Worm (Caenorhabditis elegans) whole organism, L4 larva: Measurements from ENCODE around the gene C08F11.17.

Experiments used
- F26F4.8 ChIP-seq: fragments of 200-800 bp; sonication (Bioruptor generic); conservative IDR thresholded peaks from 2 replicates; pipeline ENCODE4 v1.3.6; 2022; ENCODE audit warnings: missing genetic modification characterization, missing compliant biosample characterization
- Y48G9A.11 ChIP-seq: fragments of 200-800 bp; sonication (Bioruptor generic); IDR thresholded peaks from 2 replicates; pipeline ENCODE4 v1.3.6; 2022; ENCODE audit warnings: missing genetic modification reagents, missing genetic modification characterization, missing compliant biosample characterization
- Y5F2A.4 ChIP-seq: fragments of 200-800 bp; sonication (Bioruptor generic); optimal IDR thresholded peaks from 2 replicates; lab custom pipeline; 2018; ENCODE audit warnings: mild to moderate bottlenecking, missing genetic modification characterization, missing compliant biosample characterization
- aha-1 ChIP-seq: fragments of 150-350 bp; peaks from one replicate; lab custom pipeline; 2014; ENCODE audit warnings: missing biosample characterization, missing genetic modification characterization
- ceh-20 ChIP-seq: fragments of 200-800 bp; sonication (Bioruptor generic); IDR thresholded peaks from 2 replicates; pipeline ENCODE4 v1.3.6; 2022; ENCODE audit warnings: missing genetic modification reagents, missing genetic modification characterization, missing compliant biosample characterization
- ceh-62 ChIP-seq: sonication (generic microtip); optimal IDR thresholded peaks from 2 replicates; lab custom pipeline; 2017; ENCODE audit warnings: missing biosample characterization, missing genetic modification characterization
- daf-12 ChIP-seq: fragments of 150-350 bp; optimal IDR thresholded peaks from 2 replicates; lab custom pipeline; 2014; ENCODE audit warnings: missing biosample characterization, missing genetic modification reagents, missing genetic modification characterization
- dmd-9 ChIP-seq: fragments of 200-800 bp; sonication (Bioruptor generic); IDR thresholded peaks from 2 replicates; pipeline ENCODE4 v1.3.6; 2022; ENCODE audit warnings: missing genetic modification reagents, missing genetic modification characterization, missing compliant biosample characterization
- duxl-1 ChIP-seq: sonication (generic microtip); optimal IDR thresholded peaks from 2 replicates; lab custom pipeline; 2016; ENCODE audit warnings: mild to moderate bottlenecking, missing genetic modification characterization, moderate library complexity, missing compliant biosample characterization; ENCODE audit not compliant: poor library complexity
- gei-8 ChIP-seq: fragments of 200-800 bp; sonication (Bioruptor generic); optimal IDR thresholded peaks from 2 replicates; lab custom pipeline; 2018; ENCODE audit warnings: mild to moderate bottlenecking, missing genetic modification characterization, missing compliant biosample characterization
- hif-1 ChIP-seq, 2 experiments: sonication (generic microtip); optimal IDR thresholded peaks; 2 replicates each; lab custom pipeline; 2016 to 2017; ENCODE audit warnings: missing compliant biosample characterization in 2 of 2, missing genetic modification characterization in 2 of 2, missing genetic modification reagents in 2 of 2, missing genotype in 2 of 2, mild to moderate bottlenecking in 1 of 2
- hlh-11 ChIP-seq: fragments of 200-800 bp; sonication (Bioruptor generic); optimal IDR thresholded peaks from 2 replicates; lab custom pipeline; 2018; ENCODE audit warnings: mild to moderate bottlenecking, missing genetic modification characterization, missing compliant biosample characterization
- jun-1 ChIP-seq: fragments of 150-350 bp; optimal IDR thresholded peaks from 2 replicates; lab custom pipeline; 2014; ENCODE audit warnings: missing biosample characterization, missing genetic modification reagents, missing genetic modification characterization
- lim-7 ChIP-seq: fragments of 200-800 bp; sonication (Bioruptor generic); IDR thresholded peaks from 2 replicates; pipeline ENCODE4 v1.3.6; 2022; ENCODE audit warnings: missing genetic modification characterization, missing compliant biosample characterization
- lin-15B ChIP-seq: fragments of 150-350 bp; sonication (generic microtip); optimal IDR thresholded peaks from 3 replicates; lab custom pipeline; 2014; ENCODE audit warnings: missing biosample characterization, missing genetic modification characterization
- madf-9 ChIP-seq: fragments of 200-800 bp; sonication (Bioruptor generic); conservative IDR thresholded peaks from 2 replicates; pipeline ENCODE4 v1.3.6; 2022; ENCODE audit warnings: missing genetic modification reagents, missing genetic modification characterization, missing compliant biosample characterization
- mes-2 ChIP-seq: sonication (generic microtip); optimal IDR thresholded peaks from 2 replicates; lab custom pipeline; 2016; ENCODE audit warnings: missing genotype, mild to moderate bottlenecking, missing genetic modification characterization, missing compliant biosample characterization; ENCODE audit not compliant: poor library complexity, severe bottlenecking
- mxl-2 ChIP-seq: fragments of 200-800 bp; sonication (Bioruptor generic); conservative IDR thresholded peaks from 2 replicates; pipeline ENCODE4 v1.3.6; 2022; ENCODE audit warnings: missing genetic modification reagents, missing genetic modification characterization, missing compliant biosample characterization
- mxl-3 ChIP-seq: fragments of 200-800 bp; sonication (Bioruptor generic); optimal IDR thresholded peaks from 2 replicates; lab custom pipeline; 2018; ENCODE audit warnings: mild to moderate bottlenecking, missing genetic modification characterization, missing compliant biosample characterization
- nhr-102 ChIP-seq: sonication (generic microtip); optimal IDR thresholded peaks from 2 replicates; lab custom pipeline; 2016; ENCODE audit warnings: mild to moderate bottlenecking, missing genetic modification characterization, moderate library complexity, missing compliant biosample characterization
- nhr-11 ChIP-seq: fragments of 150-350 bp; optimal IDR thresholded peaks from 2 replicates; lab custom pipeline; 2014; ENCODE audit warnings: missing biosample characterization, missing genetic modification characterization
- nhr-6 ChIP-seq: fragments of 150-350 bp; optimal IDR thresholded peaks from 2 replicates; lab custom pipeline; 2014; ENCODE audit warnings: missing biosample characterization, missing genetic modification characterization
- pha-4 ChIP-seq, 2 experiments: fragments of 150-350 bp in 1 of 2; fragments of 200-800 bp in 1 of 2; sonication (Bioruptor generic) in 1 of 2; IDR thresholded peaks in 1 of 2; optimal IDR thresholded peaks in 1 of 2; 2 replicates each; pipeline versions ENCODE4 v1.3.6 to Lab custom; 2014 to 2022; ENCODE audit warnings: missing genetic modification characterization in 2 of 2, missing genetic modification reagents in 2 of 2, missing biosample characterization in 1 of 2, missing compliant biosample characterization in 1 of 2
- pqm-1 ChIP-seq: sonication (generic microtip); optimal IDR thresholded peaks from 2 replicates; lab custom pipeline; 2017; ENCODE audit warnings: missing biosample characterization, missing genetic modification characterization
- set-16 ChIP-seq: fragments of 200-800 bp; sonication (Bioruptor generic); IDR thresholded peaks from 2 replicates; pipeline ENCODE4 v1.3.6; 2022; ENCODE audit warnings: missing genetic modification reagents, missing genetic modification characterization, missing compliant biosample characterization
- snpc-1.2 ChIP-seq: fragments of 200-800 bp; sonication (Bioruptor generic); IDR thresholded peaks from 2 replicates; pipeline ENCODE4 v1.3.6; 2022; ENCODE audit warnings: missing genetic modification reagents, missing genetic modification characterization, missing compliant biosample characterization
- snpc-4 ChIP-seq: fragments of 150-350 bp; optimal IDR thresholded peaks from 2 replicates; lab custom pipeline; 2014; ENCODE audit warnings: missing biosample characterization, missing genetic modification characterization
- tag-97 ChIP-seq: fragments of 200-800 bp; sonication (Bioruptor generic); IDR thresholded peaks from 2 replicates; pipeline ENCODE4 v1.3.6; 2022; ENCODE audit warnings: missing genetic modification characterization, missing compliant biosample characterization
- unc-130 ChIP-seq: sonication (generic microtip); optimal IDR thresholded peaks from 2 replicates; lab custom pipeline; 2016; ENCODE audit warnings: missing genetic modification reagents, missing genetic modification characterization, missing compliant biosample characterization
- unc-39 ChIP-seq: sonication (generic microtip); optimal IDR thresholded peaks from 2 replicates; lab custom pipeline; 2017; ENCODE audit warnings: missing biosample characterization, missing genetic modification characterization
- unc-62 ChIP-seq, 3 experiments: fragments of 150-350 bp in 1 of 3; sonication (generic microtip); optimal IDR thresholded peaks in 2 of 3; peaks in 1 of 3; 1 replicate in 1 of 3; 2 replicates in 2 of 3; lab custom pipeline; 2014 to 2017; ENCODE audit warnings: missing biosample characterization in 3 of 3, missing genetic modification characterization in 3 of 3, missing genetic modification reagents in 3 of 3, missing genotype in 1 of 3
- zfp-3 ChIP-seq: fragments of 200-800 bp; sonication (Bioruptor generic); conservative IDR thresholded peaks from 2 replicates; pipeline ENCODE4 v1.3.6; 2022; ENCODE audit warnings: missing genetic modification reagents, missing genetic modification characterization, missing compliant biosample characterization
- ztf-11 ChIP-seq: fragments of 150-350 bp; optimal IDR thresholded peaks from 2 replicates; lab custom pipeline; 2014; ENCODE audit warnings: missing biosample characterization, missing genetic modification characterization

The C08F11.17 gene

DNA sequence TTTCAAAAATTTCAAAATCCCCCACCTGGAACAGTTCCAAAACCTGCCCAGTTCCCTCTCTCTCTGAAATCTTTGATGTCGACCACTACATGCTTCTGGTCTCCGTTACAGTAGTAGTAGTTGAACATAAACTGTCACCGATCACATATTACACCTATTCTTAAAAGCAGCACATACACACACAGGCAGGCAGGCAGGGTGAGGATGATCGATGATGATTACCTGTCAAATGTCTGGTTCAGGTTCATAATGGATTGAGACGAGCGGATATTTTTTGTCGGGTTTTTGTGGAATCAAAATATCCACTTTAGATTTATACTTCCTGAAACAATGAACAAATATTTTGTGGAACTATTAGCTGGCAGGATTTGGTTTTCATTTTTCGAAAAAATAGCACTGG is 43.8 kb upstream of the C08F11.17 start:
- TF ChIP-seq gei-8 (GFP tag; lab: Kevin White, UChicago): no peak
- TF ChIP-seq madf-9 (GFP tag; lab: Robert Waterston, UW): no peak
- no peak for TF ChIP-seq nhr-102
- no peak for TF ChIP-seq pqm-1 (tag; lab: Kevin White, UChicago)
- no peak for TF ChIP-seq set-16 (GFP tag; lab: Robert Waterston, UW)
- TF ChIP-seq mes-2 (tag; lab: Kevin White, UChicago): no peak
- TF ChIP-seq dmd-9: no peak
- no peak for TF ChIP-seq F26F4.8
- TF ChIP-seq jun-1 (tag; lab: Kevin White, UChicago): no peak
- TF ChIP-seq nhr-6 (tag; lab: Kevin White, UChicago): no peak
- no peak for TF ChIP-seq ceh-62
- no peak for TF ChIP-seq hlh-11
- no peak for TF ChIP-seq lin-15B (tag; lab: Kevin White, UChicago)
- TF ChIP-seq snpc-4 (tag; lab: Kevin White, UChicago): no peak
- TF ChIP-seq, all 104 proteins: peak for 0

- TF ChIP-seq unc-39 (no peak), duxl-1 (tag; lab: Kevin White, UChicago) (no peak), nhr-11 (tag; lab: Kevin White, UChicago) (no peak), jun-1 (tag; lab: Kevin White, UChicago) (no peak), mxl-2 (GFP tag; lab: Robert Waterston, UW) (no peak), daf-12 (tag; lab: Kevin White, UChicago) (no peak), snpc-1.2 (GFP tag; lab: Robert Waterston, UW) (no peak)
These were observed 42.4 kb upstream of the C08F11.17 start for ce11 chrIV:13692522-13692921.

- TF ChIP-seq unc-62 (GFP tag; optimal IDR thresholded peaks at IDR 0.05 in 1 of 2; lab: Kevin White, UChicago) (peak in 1 of 2 experiments; percentile 99), unc-62 (tag; optimal IDR thresholded peaks at IDR 0.05; lab: Kevin White, UChicago) (no peak), hif-1 (tag; optimal IDR thresholded peaks at IDR 0.05; lab: Kevin White, UChicago) (no peak), lim-7 (no peak), unc-130 (no peak), mxl-3 (no peak), ztf-11 (tag; lab: Kevin White, UChicago) (no peak), Y5F2A.4 (GFP tag; lab: Kevin White, UChicago) (no peak), ceh-20 (GFP tag; lab: Robert Waterston, UW) (0 out of 2 replicates have a peak, but pooled peaks have one; percentile 30), duxl-1 (tag; lab: Kevin White, UChicago) (no peak), aha-1 (tag; lab: Kevin White, UChicago) (peak; percentile 28)
These were observed 39.3 kb upstream of the C08F11.17 start, which contains the start of gene T23G4.2 for ce11 chrIV:13689302-13689880. TSS of gene T23G4.2 (minus strand) at chrIV:13689556.

- TF ChIP-seq lim-7: no peak
- peak; percentile 78 for TF ChIP-seq snpc-1.2 (GFP tag; lab: Robert Waterston, UW)
- no peak for TF ChIP-seq pha-4 (GFP tag; IDR thresholded peaks at IDR 0.05; lab: Robert Waterston, UW)
- no peak for TF ChIP-seq pha-4 (tag; optimal IDR thresholded peaks at IDR 0.05; lab: Kevin White, UChicago)
- no peak for TF ChIP-seq zfp-3 (GFP tag; lab: Robert Waterston, UW)
- TF ChIP-seq Y48G9A.11: peak; percentile 70
- no peak for TF ChIP-seq tag-97 (GFP tag; lab: Robert Waterston, UW)
These were observed 37.5 kb upstream of the C08F11.17 start for ce11 chrIV:13687631-13688030.
